Worm (Caenorhabditis elegans) whole organism, L3 larva: ENCODE data around the gene C27D6.12.

Source experiments
- ZK546.5 ChIP-seq: sonication (generic microtip); optimal IDR thresholded peaks from 2 replicates; lab custom pipeline; 2017; ENCODE audit warnings: missing biosample characterization, missing genetic modification characterization
- ama-1 ChIP-seq: fragments of 150-350 bp; optimal IDR thresholded peaks from 2 replicates; lab custom pipeline; 2018
- ceh-28 ChIP-seq: fragments of 150-350 bp; optimal IDR thresholded peaks from 2 replicates; lab custom pipeline; 2014; ENCODE audit warnings: missing biosample characterization, missing genetic modification reagents, missing genetic modification characterization
- ceh-82 ChIP-seq: fragments of 150-350 bp; optimal IDR thresholded peaks from 2 replicates; lab custom pipeline; 2014; ENCODE audit warnings: missing biosample characterization, missing genetic modification characterization
- ceh-9 ChIP-seq: sonication (generic microtip); optimal IDR thresholded peaks from 2 replicates; lab custom pipeline; 2018; ENCODE audit warnings: missing biosample characterization, missing genetic modification characterization
- daf-12 ChIP-seq: fragments of 150-350 bp; optimal IDR thresholded peaks from 2 replicates; lab custom pipeline; 2014; ENCODE audit warnings: missing biosample characterization, missing genetic modification reagents, missing genetic modification characterization
- egl-5 ChIP-seq: fragments of 150-350 bp; optimal IDR thresholded peaks from 2 replicates; lab custom pipeline; 2017; ENCODE audit warnings: missing biosample characterization, missing genetic modification reagents, missing genetic modification characterization, inconsistent platforms
- elt-1 ChIP-seq: fragments of 150-350 bp; optimal IDR thresholded peaks from 2 replicates; lab custom pipeline; 2014; ENCODE audit warnings: missing biosample characterization, missing genetic modification characterization
- elt-3 ChIP-seq, 3 experiments: fragments of 150-350 bp in 1 of 3; sonication (generic microtip) in 2 of 3; optimal IDR thresholded peaks; 2 replicates in 2 of 3; 4 replicates in 1 of 3; lab custom pipeline; 2014 to 2017; ENCODE audit warnings: missing biosample characterization in 3 of 3, missing genetic modification characterization in 3 of 3
- eor-1 ChIP-seq, 2 experiments: fragments of 150-350 bp; optimal IDR thresholded peaks; 2 replicates each; lab custom pipeline; 2014 to 2018; ENCODE audit warnings: missing biosample characterization in 2 of 2, missing genetic modification characterization in 2 of 2
- fkh-10 ChIP-seq: sonication (generic microtip); optimal IDR thresholded peaks from 2 replicates; lab custom pipeline; 2017; ENCODE audit warnings: missing biosample characterization, missing genetic modification reagents, missing genetic modification characterization
- fkh-2 ChIP-seq: fragments of 150-350 bp; optimal IDR thresholded peaks from 2 replicates; lab custom pipeline; 2014; ENCODE audit warnings: missing biosample characterization, missing genetic modification reagents, missing genetic modification characterization
- fos-1 ChIP-seq: fragments of 150-350 bp; optimal IDR thresholded peaks from 2 replicates; lab custom pipeline; 2014; ENCODE audit warnings: missing biosample characterization, missing genetic modification characterization
- hmg-11 ChIP-seq: sonication (generic microtip); optimal IDR thresholded peaks from 2 replicates; lab custom pipeline; 2016; ENCODE audit warnings: missing genetic modification characterization, missing compliant biosample characterization
- jun-1 ChIP-seq: fragments of 150-350 bp; optimal IDR thresholded peaks from 2 replicates; lab custom pipeline; 2014; ENCODE audit warnings: missing biosample characterization, missing genetic modification reagents, missing genetic modification characterization
- lin-15B ChIP-seq: fragments of 150-350 bp; optimal IDR thresholded peaks from 2 replicates; lab custom pipeline; 2014; ENCODE audit warnings: missing biosample characterization, missing genetic modification characterization
- lin-39 ChIP-seq: fragments of 150-350 bp; optimal IDR thresholded peaks from 2 replicates; lab custom pipeline; 2018; ENCODE audit warnings: missing biosample characterization, missing genetic modification reagents, missing genetic modification characterization
- lsy-12 ChIP-seq: sonication (generic microtip); optimal IDR thresholded peaks from 2 replicates; lab custom pipeline; 2016; ENCODE audit warnings: mild to moderate bottlenecking, missing genetic modification characterization, missing compliant biosample characterization
- nfya-1 ChIP-seq: sonication (generic microtip); optimal IDR thresholded peaks from 2 replicates; lab custom pipeline; 2017; ENCODE audit warnings: missing genetic modification characterization, mild to moderate bottlenecking, missing compliant biosample characterization, antibody characterized with exemption, moderate library complexity; ENCODE audit not compliant: insufficient read depth
- nhr-11 ChIP-seq: fragments of 150-350 bp; optimal IDR thresholded peaks from 2 replicates; lab custom pipeline; 2014; ENCODE audit warnings: missing biosample characterization, missing genetic modification characterization
- nhr-12 ChIP-seq: fragments of 150-350 bp; optimal IDR thresholded peaks from 2 replicates; lab custom pipeline; 2014; ENCODE audit warnings: missing biosample characterization, missing genetic modification characterization
- nhr-237 ChIP-seq: fragments of 150-350 bp; optimal IDR thresholded peaks from 2 replicates; lab custom pipeline; 2014; ENCODE audit warnings: missing biosample characterization, missing genetic modification characterization
- nhr-25 ChIP-seq: sonication (generic microtip); optimal IDR thresholded peaks from 2 replicates; lab custom pipeline; 2017; ENCODE audit warnings: missing biosample characterization, missing genetic modification characterization
- nhr-67 ChIP-seq: fragments of 150-350 bp; optimal IDR thresholded peaks from 2 replicates; lab custom pipeline; 2014; ENCODE audit warnings: missing biosample characterization, missing genetic modification characterization
- nhr-77 ChIP-seq: fragments of 150-350 bp; optimal IDR thresholded peaks from 2 replicates; lab custom pipeline; 2014; ENCODE audit warnings: missing biosample characterization, missing genetic modification characterization
- pha-4 ChIP-seq: fragments of 150-350 bp; optimal IDR thresholded peaks from 2 replicates; lab custom pipeline; 2014; ENCODE audit warnings: missing biosample characterization, missing genetic modification reagents, missing genetic modification characterization
- skn-1 ChIP-seq: fragments of 150-350 bp; optimal IDR thresholded peaks from 2 replicates; lab custom pipeline; 2014; ENCODE audit warnings: missing biosample characterization, missing genetic modification characterization
- snpc-4 ChIP-seq: fragments of 150-350 bp; optimal IDR thresholded peaks from 2 replicates; lab custom pipeline; 2014; ENCODE audit warnings: missing biosample characterization, missing genetic modification characterization
- tbx-2 ChIP-seq: sonication (generic microtip); optimal IDR thresholded peaks from 2 replicates; lab custom pipeline; 2016; ENCODE audit warnings: mild to moderate bottlenecking, missing genetic modification characterization, missing compliant biosample characterization
- zag-1 ChIP-seq: fragments of 150-350 bp; optimal IDR thresholded peaks from 2 replicates; lab custom pipeline; 2014; ENCODE audit warnings: missing biosample characterization, missing genetic modification characterization
- ztf-11 ChIP-seq: fragments of 150-350 bp; optimal IDR thresholded peaks from 2 replicates; lab custom pipeline; 2014; ENCODE audit warnings: missing biosample characterization, missing genetic modification characterization
- ztf-4 ChIP-seq: fragments of 150-350 bp; optimal IDR thresholded peaks from 2 replicates; lab custom pipeline; 2014; ENCODE audit warnings: missing biosample characterization, missing genetic modification characterization

Gene C27D6.12

ce11 chrII:5177902-5178301 is at the start of gene C27D6.12:
TSS of gene C27D6.12 (minus strand) at chrII:5178002.
- TF ChIP-seq nhr-67 (tag; lab: Kevin White, UChicago) (no peak), ZK546.5 (tag; lab: Kevin White, UChicago) (no peak), lin-15B (no peak), zag-1 (tag; lab: Kevin White, UChicago) (no peak), nfya-1 (tag; lab: Kevin White, UChicago) (no peak), elt-3 (tag; optimal IDR thresholded peaks at IDR 0.05; lab: Kevin White, UChicago) (no peak), jun-1 (tag; lab: Kevin White, UChicago) (no peak), ceh-28 (tag; lab: Kevin White, UChicago) (no peak), nhr-12 (tag; lab: Kevin White, UChicago) (no peak), ceh-82 (no peak), pha-4 (tag; lab: Kevin White, UChicago) (no peak), skn-1 (tag; lab: Kevin White, UChicago) (no peak)

DNA sequence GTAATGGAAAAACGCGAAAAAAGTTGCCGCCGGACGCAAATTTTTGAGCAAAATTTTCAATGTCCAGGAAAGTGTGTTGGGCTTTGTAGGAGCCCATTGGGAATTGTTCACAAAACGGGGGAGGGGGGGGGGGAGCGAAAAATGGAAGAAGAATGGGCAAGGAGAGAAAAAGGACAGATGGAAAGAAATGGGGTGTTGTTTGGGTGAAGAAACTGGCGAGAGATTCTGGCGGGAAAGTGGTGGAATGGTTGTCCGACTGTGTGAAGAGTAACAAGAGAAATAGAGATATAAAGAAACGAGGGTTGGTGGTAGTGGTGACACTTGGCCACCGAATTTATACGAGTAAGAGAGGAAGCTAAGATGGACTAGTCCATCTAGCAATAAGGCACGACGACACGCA is 48.5 kb upstream of the C27D6.12 start:
- TF ChIP-seq lin-15B (peak; percentile 59), lin-39 (tag; lab: Kevin White, UChicago) (peak; percentile 58), fkh-10 (GFP tag; lab: Kevin White, UChicago) (no peak), nhr-12 (tag; lab: Kevin White, UChicago) (no peak), nfya-1 (tag; lab: Kevin White, UChicago) (peak; percentile 43), egl-5 (tag; lab: Kevin White, UChicago) (peak; percentile 23)

ce11 chrII:5225284-5225683 is 47.5 kb upstream of the C27D6.12 start, which contains the start of gene dsh-1:
TSS of gene dsh-1 (minus strand) at chrII:5225384.
- TF ChIP-seq elt-3 (tag; optimal IDR thresholded peaks at IDR 0.05; lab: Kevin White, UChicago) (no peak), hmg-11 (peak; percentile 25), snpc-4 (tag; lab: Kevin White, UChicago) (no peak), fkh-10 (GFP tag; lab: Kevin White, UChicago) (no peak), daf-12 (tag; lab: Kevin White, UChicago) (no peak), eor-1 (tag; optimal IDR thresholded peaks at IDR 0.05; lab: Kevin White, UChicago) (no peak), ztf-11 (tag; lab: Kevin White, UChicago) (no peak), jun-1 (tag; lab: Kevin White, UChicago) (no peak)
- TF ChIP-seq, all 47 proteins: peak for 1

DNA sequence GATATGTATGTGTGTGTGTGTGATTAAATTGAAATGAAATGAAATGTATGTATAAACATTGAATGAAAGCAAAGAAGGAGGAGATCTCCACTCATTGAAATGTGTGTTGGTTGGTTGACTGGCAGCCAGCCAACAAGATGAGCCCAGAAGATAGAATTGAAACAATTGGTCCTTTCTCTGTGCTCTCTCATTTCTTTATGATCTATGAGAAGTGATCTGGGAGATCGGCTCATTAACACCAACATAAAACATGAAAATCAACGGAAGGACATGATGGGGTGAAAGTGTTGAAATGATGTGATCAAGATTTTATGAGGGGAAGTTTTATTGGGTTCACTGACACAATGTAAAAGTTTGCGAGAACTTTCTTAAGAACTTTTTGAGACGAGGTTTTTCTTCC is 45.0 kb upstream of the C27D6.12 start:
- no peak for TF ChIP-seq lsy-12 (tag; lab: Kevin White, UChicago)
- peak; percentile 36 for TF ChIP-seq nfya-1 (tag; lab: Kevin White, UChicago)
- TF ChIP-seq egl-5 (tag; lab: Kevin White, UChicago): peak; percentile 88
- TF ChIP-seq, all 47 proteins: peak for 2

ce11 chrII:5220648-5221047 is 42.8 kb upstream of the C27D6.12 start:
- TF ChIP-seq fkh-2 (tag; lab: Kevin White, UChicago) (no peak), egl-5 (tag; lab: Kevin White, UChicago) (peak; percentile 91)

DNA sequence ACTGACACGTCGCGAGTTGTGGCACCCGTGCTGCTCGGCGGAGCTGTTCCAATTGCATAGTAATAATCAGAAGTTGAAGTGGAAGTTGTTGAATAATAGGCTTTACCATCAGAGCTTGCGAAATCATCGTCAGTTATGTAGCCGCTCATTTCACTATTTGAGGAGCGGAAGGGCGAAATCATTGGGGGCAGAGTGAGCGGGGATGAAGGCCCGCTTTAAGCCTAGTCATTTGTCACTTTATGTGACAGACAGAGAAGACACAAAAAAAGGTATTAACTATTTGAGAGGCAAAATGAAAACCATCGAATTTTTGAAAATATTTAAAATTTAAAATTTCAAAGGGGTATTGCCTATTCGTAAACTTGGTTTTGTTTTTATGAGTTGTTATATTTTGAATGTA is 40.5 kb upstream of the C27D6.12 start:
- TF ChIP-seq elt-1 (tag; lab: Kevin White, UChicago): peak; percentile 6
- no peak for TF ChIP-seq nhr-11 (tag; lab: Kevin White, UChicago)
- TF ChIP-seq nhr-77 (tag; lab: Kevin White, UChicago): no peak
- TF ChIP-seq ztf-4 (tag; lab: Kevin White, UChicago): no peak
- peak; percentile 63 for TF ChIP-seq lin-39 (tag; lab: Kevin White, UChicago)
- TF ChIP-seq fkh-10 (GFP tag; lab: Kevin White, UChicago): no peak

ce11 chrII:5212675-5213074 is 34.9 kb upstream of the C27D6.12 start, which contains the start of gene C34F11.1:
TSS of gene C34F11.1 (plus strand) at chrII:5212975.
- TF ChIP-seq pha-4 (tag; lab: Kevin White, UChicago) (no peak), hmg-11 (no peak), nhr-237 (tag; lab: Kevin White, UChicago) (no peak), ceh-9 (tag; lab: Kevin White, UChicago) (no peak), ama-1 (no peak), fos-1 (no peak), elt-1 (tag; lab: Kevin White, UChicago) (no peak), ztf-4 (tag; lab: Kevin White, UChicago) (no peak), nhr-25 (tag; lab: Kevin White, UChicago) (no peak), lin-39 (tag; lab: Kevin White, UChicago) (no peak), tbx-2 (tag; lab: Kevin White, UChicago) (no peak), elt-3 (tag; optimal IDR thresholded peaks at IDR 0.05; lab: Kevin White, UChicago) (no peak), egl-5 (tag; lab: Kevin White, UChicago) (no peak), nhr-67 (tag; lab: Kevin White, UChicago) (no peak)
